Worm (Caenorhabditis elegans) whole organism, early embryonic: ENCODE data around the gene frpr-16.

Source experiments
- B0310.2 ChIP-seq: sonication (generic microtip); optimal IDR thresholded peaks from 2 replicates; lab custom pipeline; 2016; ENCODE audit warnings: mild to moderate bottlenecking, missing genetic modification characterization, missing compliant biosample characterization
- F13C5.2 ChIP-seq: sonication (generic microtip); optimal IDR thresholded peaks from 2 replicates; lab custom pipeline; 2017; ENCODE audit warnings: mild to moderate bottlenecking, missing genetic modification characterization, inconsistent platforms, missing compliant biosample characterization
- aly-1 ChIP-seq: sonication (generic microtip); optimal IDR thresholded peaks from 2 replicates; lab custom pipeline; 2016; ENCODE audit warnings: missing genetic modification characterization, missing compliant biosample characterization
- ama-1 ChIP-seq: fragments of 150-350 bp; optimal IDR thresholded peaks from 2 replicates; lab custom pipeline; 2014
- ceh-13 ChIP-seq: fragments of 200-800 bp; sonication (Bioruptor generic); optimal IDR thresholded peaks from 2 replicates; lab custom pipeline; 2018; ENCODE audit warnings: mild to moderate bottlenecking, missing genetic modification characterization, missing compliant biosample characterization
- ets-7 ChIP-seq: sonication (generic microtip); optimal IDR thresholded peaks from 2 replicates; lab custom pipeline; 2016; ENCODE audit warnings: missing genotype, missing genetic modification characterization, missing compliant biosample characterization
- flt-1 ChIP-seq: fragments of 200-800 bp; sonication (Bioruptor generic); IDR thresholded peaks from 2 replicates; pipeline ENCODE4 v1.3.6; 2022; ENCODE audit warnings: missing genetic modification characterization, missing compliant biosample characterization
- hmg-4 ChIP-seq: fragments of 200-800 bp; sonication (Bioruptor generic); optimal IDR thresholded peaks from 2 replicates; lab custom pipeline; 2018; ENCODE audit warnings: mild to moderate bottlenecking, missing genetic modification characterization, missing compliant biosample characterization
- hnd-1 ChIP-seq: sonication (generic microtip); optimal IDR thresholded peaks from 2 replicates; lab custom pipeline; 2016; ENCODE audit warnings: missing genetic modification characterization, missing compliant biosample characterization
- pes-1 ChIP-seq: fragments of 200-800 bp; sonication (Bioruptor generic); IDR thresholded peaks from 2 replicates; pipeline ENCODE4 v1.3.6; 2022; ENCODE audit warnings: missing genetic modification reagents, missing genetic modification characterization, missing compliant biosample characterization
- sea-1 ChIP-seq: fragments of 200-800 bp; sonication (Bioruptor generic); conservative IDR thresholded peaks from 2 replicates; pipeline ENCODE4 v1.3.6; 2022; ENCODE audit warnings: missing genetic modification characterization, missing compliant biosample characterization
- tbx-11 ChIP-seq: fragments of 200-800 bp; sonication (Bioruptor generic); IDR thresholded peaks from 2 replicates; pipeline ENCODE4 v1.3.6; 2022; ENCODE audit warnings: missing genetic modification characterization, missing compliant biosample characterization
- tbx-37 ChIP-seq: fragments of 200-800 bp; sonication (Bioruptor generic); conservative IDR thresholded peaks from 2 replicates; pipeline ENCODE4 v1.3.6; 2022; ENCODE audit warnings: missing genetic modification reagents, missing genetic modification characterization, missing compliant biosample characterization
- tra-4 ChIP-seq: sonication (generic microtip); optimal IDR thresholded peaks from 2 replicates; lab custom pipeline; 2017; ENCODE audit warnings: missing genetic modification characterization, missing compliant biosample characterization

DNA sequence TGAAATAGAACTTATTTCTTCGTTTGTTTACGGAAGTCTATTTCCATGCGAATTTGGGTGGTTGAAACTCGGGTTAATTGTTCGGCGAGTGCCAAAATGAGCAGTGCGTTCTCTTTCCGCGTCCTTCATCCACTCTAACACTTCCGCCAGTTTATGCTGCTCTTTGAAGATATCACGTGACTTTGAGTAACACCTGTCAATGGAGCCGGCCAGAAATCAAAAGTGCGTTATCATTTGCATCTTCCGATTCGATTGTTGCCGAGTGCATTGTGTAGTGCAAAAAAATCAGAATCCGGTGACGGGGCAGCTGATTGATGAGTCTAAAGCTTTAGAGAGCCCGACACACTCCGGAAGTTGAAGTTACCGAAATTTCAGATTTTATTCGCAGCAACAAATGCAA lies 30.0 kb downstream of the frpr-16 start:
- TF ChIP-seq ama-1 (no peak), pes-1 (GFP tag; lab: Robert Waterston, UW) (no peak), flt-1 (GFP tag; lab: Robert Waterston, UW) (no peak), hnd-1 (tag; lab: Kevin White, UChicago) (no peak), B0310.2 (tag; lab: Kevin White, UChicago) (no peak), ceh-13 (no peak), tbx-11 (GFP tag; lab: Robert Waterston, UW) (no peak), aly-1 (tag; lab: Kevin White, UChicago) (no peak), ets-7 (no peak), sea-1 (GFP tag; lab: Robert Waterston, UW) (no peak), hmg-4 (GFP tag; lab: Kevin White, UChicago) (no peak), tbx-37 (no peak), F13C5.2 (no peak), tra-4 (tag; lab: Kevin White, UChicago) (no peak)
